Fruit fly (Drosophila melanogaster): ENCODE measurements around the gene MME1.

Gene MME1

DNA sequence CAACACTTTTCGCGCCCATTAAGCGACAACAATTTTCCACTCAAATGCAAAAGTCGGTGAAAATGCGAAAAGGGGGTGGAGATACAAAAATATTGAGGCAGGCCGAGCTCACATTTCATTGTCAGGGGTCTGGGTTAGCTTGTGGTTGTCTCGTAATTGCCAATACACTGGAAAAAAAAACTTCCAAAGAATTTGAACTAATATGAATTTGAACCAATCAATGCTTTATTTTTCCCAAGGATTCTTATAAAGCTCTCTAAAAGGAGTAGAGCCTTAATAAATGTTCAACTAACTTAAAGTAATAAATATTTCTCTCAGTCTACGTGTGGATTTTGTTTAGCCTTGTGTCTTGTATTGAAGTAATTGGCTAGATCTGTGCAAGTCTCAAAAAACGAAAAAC lies 45.7 kb downstream of the MME1 start (continued):
- TF ChIP-seq CG34422 (GFP tag; IDR thresholded peaks at IDR 0.05) (0 out of 3 replicates have a peak, but pooled peaks have one; percentile 8), CG8388 (GFP tag; optimal IDR thresholded peaks at IDR 0.05) (peak; percentile 24), CG34376 (GFP tag; optimal IDR thresholded peaks at IDR 0.05) (no peak), CG12071 (GFP tag; optimal IDR thresholded peaks at IDR 0.05) (no peak), Myb (GFP tag; optimal IDR thresholded peaks at IDR 0.05) (no peak), D (optimal IDR thresholded peaks at IDR 0.05) (no peak), D (GFP tag; optimal IDR thresholded peaks at IDR 0.05) (peak; percentile 8), Poxn (GFP tag; IDR thresholded peaks at IDR 0.05) (no peak), org-1 (GFP tag; optimal IDR thresholded peaks at IDR 0.05) (no peak), CG10462 (GFP tag; optimal IDR thresholded peaks at IDR 0.05) (no peak), CG1602 (GFP tag; optimal IDR thresholded peaks at IDR 0.05) (peak; percentile 7), CG12236 (GFP tag; optimal IDR thresholded peaks at IDR 0.05) (no peak), gsb (GFP tag; IDR thresholded peaks at IDR 0.05) (no peak), CG14014 (GFP tag; IDR thresholded peaks at IDR 0.05) (no peak), nmo (GFP tag; optimal IDR thresholded peaks at IDR 0.05) (peak; percentile 1), pnt (GFP tag; optimal IDR thresholded peaks at IDR 0.05) (peak; percentile 2), hkb (optimal IDR thresholded peaks at IDR 0.05) (no peak), hkb (GFP tag; IDR thresholded peaks at IDR 0.05) (0 out of 2 replicates have a peak, but pooled peaks have one; percentile 31), lola (GFP tag; optimal IDR thresholded peaks at IDR 0.05) (peak in 1 of 3 experiments; percentile 14), Dip2 (GFP tag; IDR thresholded peaks at IDR 0.05) (no peak), Hmr (GFP tag; optimal IDR thresholded peaks at IDR 0.05) (peak; percentile 25), gce (GFP tag; IDR thresholded peaks at IDR 0.05) (no peak), ind (GFP tag; optimal IDR thresholded peaks at IDR 0.05) (peak; percentile 21), unpg (GFP tag; optimal IDR thresholded peaks at IDR 0.05) (peak; percentile 49), ab (GFP tag; optimal IDR thresholded peaks at IDR 0.05) (no peak), HLH4C (GFP tag; IDR thresholded peaks at IDR 0.05; ENCODE audit: partially characterized antibody) (no peak), Fer1 (GFP tag; optimal IDR thresholded peaks at IDR 0.05) (no peak), Abd-B (GFP tag; optimal IDR thresholded peaks at IDR 0.05) (peak; percentile 10), Ada2b (GFP tag; IDR thresholded peaks at IDR 0.05) (peak; percentile 18; the same call in 1 of the 2 replicates), CG31365 (tag; optimal IDR thresholded peaks at IDR 0.05) (no peak), lab (GFP tag; optimal IDR thresholded peaks at IDR 0.05) (peak; percentile 36), zen (tag; optimal IDR thresholded peaks at IDR 0.05) (peak; percentile 8), D19A (tag; optimal IDR thresholded peaks at IDR 0.05) (no peak), sob (GFP tag; IDR thresholded peaks at IDR 0.05) (no peak; the same call in 1 of the 2 replicates), Dip3 (GFP tag; optimal IDR thresholded peaks at IDR 0.05) (no peak), CG17361 (GFP tag; IDR thresholded peaks at IDR 0.05) (0 out of 3 replicates have a peak, but pooled peaks have one; percentile 16), CG13894 (tag; optimal IDR thresholded peaks at IDR 0.05) (no peak), Usf (GFP tag; optimal IDR thresholded peaks at IDR 0.05) (no peak), CG15696 (tag; optimal IDR thresholded peaks at IDR 0.05) (peak; percentile 18), kay (GFP tag; optimal IDR thresholded peaks at IDR 0.05) (no peak), CG9727 (GFP tag; optimal IDR thresholded peaks at IDR 0.05) (peak; percentile 13), bcd (GFP tag; optimal IDR thresholded peaks at IDR 0.05) (no peak), CG10267 (tag; optimal IDR thresholded peaks at IDR 0.05) (peak; percentile 10), CG2120 (GFP tag; optimal IDR thresholded peaks at IDR 0.05) (peak; percentile 21), dan (GFP tag; IDR thresholded peaks at IDR 0.05) (no peak), E2f1 (GFP tag; IDR thresholded peaks at IDR 0.05) (0 out of 2 replicates have a peak, but pooled peaks have one; percentile 23), Pdp1 (GFP tag; optimal IDR thresholded peaks at IDR 0.05) (peak; percentile 24 to 33), CG17829 (tag; optimal IDR thresholded peaks at IDR 0.05) (peak; percentile 4), Asciz (GFP tag; optimal IDR thresholded peaks at IDR 0.05) (no peak), ci (GFP tag; IDR thresholded peaks at IDR 0.05) (0 out of 3 replicates have a peak, but pooled peaks have one; percentile 29), cad (GFP tag; optimal IDR thresholded peaks at IDR 0.05) (no peak)
